Worm (Caenorhabditis elegans): ENCODE data around the gene cwp-5.

DNA sequence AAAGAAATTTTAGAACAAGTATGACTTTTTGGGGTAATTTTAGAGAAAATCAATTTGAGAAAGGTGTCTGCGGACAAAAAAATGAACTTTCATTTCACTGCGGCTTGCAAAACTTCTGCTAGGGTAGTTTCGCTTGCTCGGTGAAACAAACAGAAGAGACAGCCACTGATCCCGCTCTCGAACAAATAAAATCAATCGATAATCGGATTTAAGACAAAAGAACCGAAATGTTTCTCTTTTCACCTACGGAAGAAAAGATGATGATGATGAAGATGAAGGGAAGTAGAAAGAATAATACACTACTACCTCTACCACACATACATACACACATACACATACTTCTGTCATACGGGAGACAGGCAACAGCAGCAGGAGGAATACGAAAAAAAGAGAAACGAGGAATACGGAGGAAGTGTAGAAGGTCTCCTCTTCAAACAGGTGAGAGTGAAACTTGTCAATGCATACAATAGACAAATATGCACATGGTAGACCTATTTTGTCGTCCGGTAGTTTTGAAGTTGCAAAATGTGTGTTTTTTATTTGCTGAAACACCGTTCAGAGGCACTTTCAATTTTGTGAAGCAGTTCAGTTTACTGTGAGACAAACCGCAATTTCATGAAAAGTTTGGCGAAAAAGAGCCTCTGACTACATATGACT lies 32.5 kb downstream of the cwp-5 start:
- no peak for TF ChIP-seq dpl-1 (GFP tag; optimal IDR thresholded peaks at IDR 0.05)
- no peak for TF ChIP-seq rnt-1 (tag; optimal IDR thresholded peaks at IDR 0.05)
- TF ChIP-seq lin-15B (tag; optimal IDR thresholded peaks at IDR 0.05): no peak

Data from whole organism, L1 larva.